Worm (Caenorhabditis elegans): Measurements from ENCODE around the gene blos-2.

The blos-2 gene

DNA sequence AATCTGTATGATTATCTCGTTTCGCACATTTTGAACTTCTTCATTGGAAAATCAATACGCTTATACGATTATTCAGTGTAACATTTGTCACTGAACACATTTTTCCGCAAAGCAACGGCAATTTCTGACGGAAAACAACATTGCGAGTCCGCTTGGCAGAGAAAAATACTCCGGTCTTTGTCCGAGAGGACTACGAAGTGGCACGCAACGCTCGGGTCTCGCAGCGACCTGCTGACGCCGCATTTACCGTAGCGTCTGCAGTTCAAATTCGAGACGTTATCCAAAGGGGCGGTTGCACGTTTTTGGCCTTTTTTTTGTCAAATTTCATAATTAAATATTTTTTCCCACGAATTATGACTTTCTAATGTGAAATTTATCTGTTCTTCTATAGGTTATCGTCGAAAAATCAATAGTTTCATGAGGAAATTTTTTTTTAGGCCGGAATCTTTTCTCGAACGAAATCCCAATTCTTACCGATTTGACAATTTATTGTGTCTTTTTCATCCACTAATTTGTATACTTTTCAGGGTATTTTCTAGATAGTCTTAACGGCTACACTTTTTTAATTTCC, 10.3 kb upstream of the blos-2 start, which contains the start of gene sqd-1:
Gene sqd-1, plus strand, starts transcription at position 521 of the 571 bp plus-strand sequence.
- TF ChIP-seq flt-1 (GFP tag; IDR thresholded peaks at IDR 0.05) (peak; percentile 78), T22C8.4 (GFP tag; IDR thresholded peaks at IDR 0.05) (no peak), cog-1 (tag; optimal IDR thresholded peaks at IDR 0.05) (peak; percentile 60), ztf-29 (GFP tag; IDR thresholded peaks at IDR 0.05) (no peak), ztf-23 (GFP tag; IDR thresholded peaks at IDR 0.05) (peak; percentile 85)

DNA sequence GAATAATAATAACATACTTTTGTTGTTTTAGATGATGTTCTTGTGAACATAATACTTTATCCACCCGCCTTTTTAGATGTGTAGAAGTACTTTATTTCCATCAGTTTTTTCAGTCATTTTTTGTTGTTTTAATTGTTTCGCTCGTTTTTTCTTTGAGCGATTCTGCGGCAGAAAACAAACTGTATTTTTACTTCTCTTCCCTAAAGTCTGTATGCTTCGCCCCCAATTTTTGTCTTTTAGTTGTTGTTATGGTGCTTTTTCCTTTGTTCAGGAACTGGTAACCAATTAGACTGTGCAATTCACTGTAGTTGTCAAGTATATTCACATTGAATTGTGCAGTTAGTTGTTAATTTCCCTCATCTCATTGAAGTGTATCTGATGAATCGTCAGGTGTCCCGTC, 8.2 kb upstream of the blos-2 start:
- TF ChIP-seq ref-1 (GFP tag; conservative IDR thresholded peaks at IDR 0.05) (no peak), klf-2 (GFP tag; conservative IDR thresholded peaks at IDR 0.05) (no peak), tab-1 (GFP tag; IDR thresholded peaks at IDR 0.05) (no peak), cog-1 (tag; optimal IDR thresholded peaks at IDR 0.05) (no peak), med-1 (GFP tag; optimal IDR thresholded peaks at IDR 0.05; ENCODE audit: insufficient read depth) (no peak), ztf-23 (GFP tag; IDR thresholded peaks at IDR 0.05) (no peak), ztf-29 (GFP tag; IDR thresholded peaks at IDR 0.05) (no peak), flt-1 (GFP tag; IDR thresholded peaks at IDR 0.05) (no peak), T22C8.4 (GFP tag; IDR thresholded peaks at IDR 0.05) (no peak)

DNA sequence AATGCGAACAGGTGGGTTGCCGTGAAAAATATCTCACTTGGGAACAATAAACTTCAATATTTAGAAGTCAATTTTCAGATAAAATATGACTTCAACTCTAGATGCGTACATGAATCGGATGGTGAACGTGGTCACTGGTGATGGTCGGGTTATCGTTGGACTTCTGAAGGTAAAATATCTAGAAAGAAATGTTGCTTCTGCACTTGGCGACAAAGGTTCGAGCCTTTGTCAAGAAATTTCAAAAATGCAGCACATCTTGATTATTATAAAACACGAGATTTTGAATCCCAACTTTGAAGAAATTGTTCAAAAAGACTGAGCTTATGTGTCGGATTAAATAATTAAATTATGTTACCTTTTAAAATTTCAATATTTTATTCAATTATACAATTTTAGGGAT, 7.6 kb upstream of the blos-2 start, which contains the start of gene lsm-8:
Gene lsm-8, plus strand, starts transcription at position 79 of the 400 bp plus-strand sequence.
- no peak for TF ChIP-seq med-1 (GFP tag; optimal IDR thresholded peaks at IDR 0.05; ENCODE audit: insufficient read depth)
- TF ChIP-seq klf-2 (GFP tag; conservative IDR thresholded peaks at IDR 0.05): no peak
- no peak for TF ChIP-seq ztf-29 (GFP tag; IDR thresholded peaks at IDR 0.05)
- TF ChIP-seq T22C8.4 (GFP tag; IDR thresholded peaks at IDR 0.05): no peak
- no peak for TF ChIP-seq cog-1 (tag; optimal IDR thresholded peaks at IDR 0.05)
- no peak for TF ChIP-seq tab-1 (GFP tag; IDR thresholded peaks at IDR 0.05)
- no peak for TF ChIP-seq flt-1 (GFP tag; IDR thresholded peaks at IDR 0.05)
- TF ChIP-seq ztf-23 (GFP tag; IDR thresholded peaks at IDR 0.05): no peak
- TF ChIP-seq ref-1 (GFP tag; conservative IDR thresholded peaks at IDR 0.05): no peak

DNA sequence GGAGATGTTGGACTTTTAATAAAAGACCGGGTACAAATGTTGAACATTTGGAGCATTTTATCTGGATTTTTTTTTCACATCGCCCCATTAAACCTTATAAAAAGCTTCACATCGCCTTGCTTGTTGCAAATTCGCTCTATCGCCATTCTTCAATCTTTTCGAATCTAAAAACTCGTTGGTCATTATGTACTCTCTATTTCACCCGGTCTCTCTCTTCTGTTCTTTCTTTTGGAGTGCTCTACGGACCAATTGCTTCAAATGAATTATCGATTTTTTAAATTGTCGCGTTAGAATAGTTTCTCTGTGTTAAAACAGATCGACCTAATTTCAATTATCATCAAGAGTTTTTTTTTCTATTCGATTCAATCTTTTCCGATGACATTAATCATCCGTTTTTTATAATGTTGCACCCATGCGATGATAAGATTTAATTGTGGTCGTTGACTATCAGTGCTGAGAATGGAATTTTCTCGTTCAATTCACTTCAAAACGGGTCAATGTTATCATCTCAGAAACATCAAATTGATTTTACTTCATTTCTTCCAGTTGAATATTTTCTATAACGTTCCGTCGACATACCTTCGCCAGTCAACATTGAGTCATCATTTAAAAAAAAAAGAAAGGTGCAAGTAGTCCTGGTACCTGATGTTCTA, 6.5 kb upstream of the blos-2 start:
- TF ChIP-seq med-1 (GFP tag; optimal IDR thresholded peaks at IDR 0.05; ENCODE audit: insufficient read depth): no peak
- no peak for TF ChIP-seq ztf-23 (GFP tag; IDR thresholded peaks at IDR 0.05)
- no peak for TF ChIP-seq klf-2 (GFP tag; conservative IDR thresholded peaks at IDR 0.05)
- TF ChIP-seq ztf-29 (GFP tag; IDR thresholded peaks at IDR 0.05): no peak
- no peak for TF ChIP-seq tab-1 (GFP tag; IDR thresholded peaks at IDR 0.05)
- no peak for TF ChIP-seq T22C8.4 (GFP tag; IDR thresholded peaks at IDR 0.05)
- TF ChIP-seq flt-1 (GFP tag; IDR thresholded peaks at IDR 0.05): no peak
- no peak for TF ChIP-seq ref-1 (GFP tag; conservative IDR thresholded peaks at IDR 0.05)
- TF ChIP-seq cog-1 (tag; optimal IDR thresholded peaks at IDR 0.05): no peak

DNA sequence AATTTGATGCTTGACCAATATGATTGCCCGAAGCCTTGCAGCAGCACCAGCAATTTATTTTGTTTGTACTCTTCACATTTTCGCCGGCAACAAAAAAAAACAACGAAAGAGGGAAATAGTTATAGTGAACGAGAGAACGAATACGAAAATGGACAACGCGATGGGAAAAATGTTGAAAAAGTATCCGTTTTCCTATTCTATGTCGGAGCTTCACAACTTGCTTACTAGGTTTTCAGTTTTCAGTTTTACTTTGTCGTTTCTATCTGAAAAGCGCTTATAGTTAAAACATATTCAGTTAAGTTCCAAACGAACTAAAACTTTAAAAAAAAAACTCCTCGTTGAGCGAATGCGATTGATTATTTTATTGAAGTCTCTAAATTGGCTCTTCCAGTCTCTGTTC, 5.8 kb upstream of the blos-2 start:
- TF ChIP-seq med-1 (GFP tag; optimal IDR thresholded peaks at IDR 0.05; ENCODE audit: insufficient read depth): no peak

DNA sequence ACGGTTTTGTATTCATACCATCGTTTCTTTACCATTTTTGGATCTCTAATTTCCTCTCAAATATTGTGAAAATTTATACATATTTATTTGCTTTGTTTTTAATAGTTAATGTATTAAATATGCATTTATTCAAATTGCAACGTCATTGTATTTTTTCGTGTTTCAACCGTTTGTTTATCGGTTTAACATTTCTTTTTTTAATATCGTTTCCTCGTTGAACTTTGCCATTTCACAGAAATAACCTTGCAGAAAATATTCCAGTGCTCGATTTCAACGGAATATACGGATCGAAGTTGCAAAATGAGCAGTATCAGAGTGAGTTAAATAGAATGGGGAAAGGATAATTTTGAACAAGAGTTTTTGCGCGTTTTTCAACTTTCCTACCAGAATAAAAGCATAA, 4.7 kb upstream of the blos-2 start, which contains the start of gene seu-1:
Gene seu-1, plus strand, starts transcription at position 301 of the 400 bp plus-strand sequence.
- TF ChIP-seq ref-1 (GFP tag; conservative IDR thresholded peaks at IDR 0.05) (no peak), T22C8.4 (GFP tag; IDR thresholded peaks at IDR 0.05) (no peak), tab-1 (GFP tag; IDR thresholded peaks at IDR 0.05) (no peak), cog-1 (tag; optimal IDR thresholded peaks at IDR 0.05) (no peak), flt-1 (GFP tag; IDR thresholded peaks at IDR 0.05) (no peak)

DNA sequence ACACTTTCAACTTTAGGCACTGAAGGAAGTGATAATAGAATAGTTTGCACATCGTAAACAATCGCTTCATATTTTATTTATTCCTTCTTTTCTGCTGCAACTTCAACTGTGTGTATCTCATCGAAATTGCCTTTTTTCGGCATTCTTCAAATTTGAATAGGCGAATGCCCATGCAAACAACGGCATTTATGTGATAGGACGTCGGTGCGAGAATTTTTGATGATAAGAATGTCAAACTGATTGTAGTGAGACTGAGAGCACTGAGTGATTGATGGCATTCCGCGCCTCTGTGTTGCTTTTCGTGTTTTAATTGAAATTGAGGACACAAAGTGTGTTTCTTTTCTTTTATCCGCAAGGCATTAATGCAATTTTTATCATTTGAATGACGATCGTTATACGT, 3.2 kb upstream of the blos-2 start:
- TF ChIP-seq T22C8.4 (GFP tag; IDR thresholded peaks at IDR 0.05) (no peak), ztf-29 (GFP tag; IDR thresholded peaks at IDR 0.05) (no peak), med-1 (GFP tag; optimal IDR thresholded peaks at IDR 0.05; ENCODE audit: insufficient read depth) (no peak), cog-1 (tag; optimal IDR thresholded peaks at IDR 0.05) (no peak), tab-1 (GFP tag; IDR thresholded peaks at IDR 0.05) (no peak), flt-1 (GFP tag; IDR thresholded peaks at IDR 0.05) (no peak), ztf-23 (GFP tag; IDR thresholded peaks at IDR 0.05) (no peak), klf-2 (GFP tag; conservative IDR thresholded peaks at IDR 0.05) (no peak), ref-1 (GFP tag; conservative IDR thresholded peaks at IDR 0.05) (no peak)

DNA sequence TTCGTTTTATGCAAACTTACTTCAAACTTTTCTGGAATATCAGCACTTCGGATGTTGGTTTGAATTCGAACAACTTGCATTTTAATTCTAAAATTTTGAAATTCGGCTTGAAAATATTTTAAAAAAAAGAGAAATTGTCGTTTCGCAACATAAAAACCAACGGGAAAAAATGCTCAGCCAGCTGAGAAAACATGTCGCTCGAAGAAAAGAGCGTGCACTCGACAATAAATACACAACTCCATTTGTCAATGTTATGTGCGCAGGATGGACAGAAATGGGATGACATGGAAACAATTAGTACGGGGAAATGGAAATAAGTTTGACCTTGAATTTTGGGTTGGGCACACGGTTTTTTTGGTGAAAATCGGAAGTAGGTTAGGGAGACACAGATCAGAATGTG, 1.9 kb downstream of the blos-2 start, which contains the start of gene mif-4:
Gene mif-4, minus strand, starts transcription at position 87 of the 400 bp plus-strand sequence.
- TF ChIP-seq ztf-23 (GFP tag; IDR thresholded peaks at IDR 0.05): no peak
- no peak for TF ChIP-seq ztf-29 (GFP tag; IDR thresholded peaks at IDR 0.05)
- no peak for TF ChIP-seq klf-2 (GFP tag; conservative IDR thresholded peaks at IDR 0.05)
- 0 out of 2 replicates have a peak, but pooled peaks have one; percentile 40 for TF ChIP-seq flt-1 (GFP tag; IDR thresholded peaks at IDR 0.05)
- no peak for TF ChIP-seq med-1 (GFP tag; optimal IDR thresholded peaks at IDR 0.05; ENCODE audit: insufficient read depth)

DNA sequence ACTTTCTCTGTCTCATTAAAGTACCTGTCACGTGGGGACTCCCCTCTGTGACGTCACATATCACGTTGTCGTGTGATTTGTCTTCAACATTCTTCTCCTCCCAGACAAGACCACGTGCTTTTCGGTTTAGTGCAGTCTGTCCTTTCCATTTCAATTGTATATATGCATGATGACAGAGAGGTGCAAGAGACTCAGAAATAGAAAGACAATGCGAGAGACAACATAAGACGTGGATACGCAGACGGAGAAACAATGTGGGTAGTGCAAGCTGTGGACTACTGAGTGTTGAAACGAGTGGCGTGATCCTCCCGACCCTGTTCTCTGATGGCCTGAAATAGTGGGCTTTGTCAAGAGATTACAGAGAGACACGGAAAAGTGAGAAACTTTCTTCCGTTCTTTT, 2.7 kb downstream of the blos-2 start:
- 0 out of 2 replicates have a peak, but pooled peaks have one; percentile 50 for TF ChIP-seq flt-1 (GFP tag; IDR thresholded peaks at IDR 0.05)
- TF ChIP-seq ztf-29 (GFP tag; IDR thresholded peaks at IDR 0.05): no peak
- no peak for TF ChIP-seq med-1 (GFP tag; optimal IDR thresholded peaks at IDR 0.05; ENCODE audit: insufficient read depth)
- TF ChIP-seq ref-1 (GFP tag; conservative IDR thresholded peaks at IDR 0.05): no peak
- TF ChIP-seq tab-1 (GFP tag; IDR thresholded peaks at IDR 0.05): no peak
- TF ChIP-seq ztf-23 (GFP tag; IDR thresholded peaks at IDR 0.05): no peak; the same call in 1 of the 2 replicates
- TF ChIP-seq T22C8.4 (GFP tag; IDR thresholded peaks at IDR 0.05): no peak
- TF ChIP-seq cog-1 (tag; optimal IDR thresholded peaks at IDR 0.05): peak; percentile 44
- no peak for TF ChIP-seq klf-2 (GFP tag; conservative IDR thresholded peaks at IDR 0.05)

DNA sequence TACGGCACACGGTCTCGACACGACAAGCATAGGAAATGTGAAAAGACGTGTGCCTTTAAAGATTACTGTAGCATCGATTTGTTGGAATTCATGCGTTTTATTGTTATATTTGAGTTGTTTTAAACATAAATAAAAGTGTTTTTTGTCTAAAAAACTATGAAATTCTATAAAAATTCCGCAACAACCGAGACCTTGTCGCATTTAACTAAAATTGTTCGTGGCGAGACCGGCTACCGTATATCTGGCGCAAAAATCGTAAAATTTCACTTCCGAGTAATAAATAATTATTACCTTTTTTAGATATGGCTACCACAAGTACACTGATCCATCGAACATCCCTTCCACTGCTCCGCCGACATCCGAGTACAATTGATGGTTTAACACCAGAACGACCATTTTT, 3.3 kb downstream of the blos-2 start, which contains the start of gene ipla-6:
Gene ipla-6, plus strand, starts transcription at position 301 of the 400 bp plus-strand sequence.
- TF ChIP-seq ztf-29 (GFP tag; IDR thresholded peaks at IDR 0.05) (no peak), tab-1 (GFP tag; IDR thresholded peaks at IDR 0.05) (no peak), med-1 (GFP tag; optimal IDR thresholded peaks at IDR 0.05; ENCODE audit: insufficient read depth) (no peak), klf-2 (GFP tag; conservative IDR thresholded peaks at IDR 0.05) (no peak), ztf-23 (GFP tag; IDR thresholded peaks at IDR 0.05) (no peak), ref-1 (GFP tag; conservative IDR thresholded peaks at IDR 0.05) (no peak), flt-1 (GFP tag; IDR thresholded peaks at IDR 0.05) (no peak)
